Fruit fly (Drosophila melanogaster): ENCODE measurements around the gene Tfb4.

- TF ChIP-seq dac (GFP tag; optimal IDR thresholded peaks at IDR 0.05) (no peak), OdsH (GFP tag; optimal IDR thresholded peaks at IDR 0.05) (no peak), CG10631 (GFP tag; optimal IDR thresholded peaks at IDR 0.05) (no peak), Blimp-1 (GFP tag; optimal IDR thresholded peaks at IDR 0.05) (no peak), CG8632 (GFP tag; optimal IDR thresholded peaks at IDR 0.05) (no peak), CG32006 (GFP tag; optimal IDR thresholded peaks at IDR 0.05) (no peak), Gug (GFP tag; IDR thresholded peaks at IDR 0.05) (no peak)
Measured at dm6 chr2L:1102349-1102748, 48.1 kb downstream of the Tfb4 start, which contains the start of gene CG4629.

Measured in whole organism, prepupa.